Fruit fly (Drosophila melanogaster): Measurements from ENCODE around the gene kipf.

DNA sequence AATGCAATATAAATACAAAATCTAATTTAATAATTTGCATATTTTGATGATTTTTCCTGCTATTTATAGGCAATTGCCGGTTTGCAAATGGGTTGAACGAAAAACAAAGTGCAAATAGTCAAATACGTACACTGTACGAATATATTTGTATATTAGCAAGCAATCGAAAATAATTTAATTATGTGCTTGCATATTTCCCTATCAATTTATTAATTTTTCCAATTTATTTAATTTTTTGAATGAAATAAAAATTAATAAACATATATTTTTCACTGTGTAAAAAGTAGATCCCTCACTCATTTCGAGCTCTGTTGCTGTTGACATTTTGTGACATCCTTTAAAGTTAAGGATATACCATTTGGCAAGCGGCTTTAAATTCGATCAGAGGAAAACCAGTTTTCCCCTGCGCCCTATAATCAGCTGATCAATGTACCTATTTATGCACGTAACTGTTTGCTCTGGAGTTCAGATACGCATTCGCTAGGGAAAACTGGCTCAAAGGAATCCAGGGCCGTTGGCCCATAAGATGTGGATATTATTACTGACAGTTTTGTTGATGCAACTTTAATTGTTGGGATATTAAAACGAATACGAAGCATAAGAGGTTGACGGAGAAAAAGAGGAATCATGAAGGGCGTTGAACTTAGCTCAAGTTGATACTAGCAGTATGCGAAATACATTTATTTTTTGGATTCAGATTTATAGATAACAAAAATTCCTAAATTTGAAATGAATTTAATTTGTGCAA is 39.6 kb downstream of the kipf start:
- no peak for TF ChIP-seq so (GFP tag; IDR thresholded peaks at IDR 0.05)
- TF ChIP-seq corto (GFP tag; optimal IDR thresholded peaks at IDR 0.05), result no peak
- TF ChIP-seq psq (GFP tag; optimal IDR thresholded peaks at IDR 0.05), result no peak
- no peak for TF ChIP-seq lab (GFP tag; optimal IDR thresholded peaks at IDR 0.05)
- TF ChIP-seq dimm (GFP tag; IDR thresholded peaks at IDR 0.05), result no peak
- TF ChIP-seq CG3995 (GFP tag; optimal IDR thresholded peaks at IDR 0.05), result no peak
- no peak for TF ChIP-seq TFAM (GFP tag; optimal IDR thresholded peaks at IDR 0.05)
- TF ChIP-seq usp (GFP tag; optimal IDR thresholded peaks at IDR 0.05), result no peak
- no peak for TF ChIP-seq onecut (GFP tag; IDR thresholded peaks at IDR 0.05)
- TF ChIP-seq lmd (GFP tag; IDR thresholded peaks at IDR 0.05), result no peak
- TF ChIP-seq Dfd (GFP tag; optimal IDR thresholded peaks at IDR 0.05), result no peak
